Worm (Caenorhabditis elegans) whole organism, early embryonic: ENCODE measurements around the gene col-184.

ENCODE experiments used
- ama-1 ChIP-seq: fragments of 150-350 bp; optimal IDR thresholded peaks from 2 replicates; lab custom pipeline; 2014
- ceh-13 ChIP-seq: fragments of 200-800 bp; sonication (Bioruptor generic); optimal IDR thresholded peaks from 2 replicates; lab custom pipeline; 2018; ENCODE audit warnings: mild to moderate bottlenecking, missing genetic modification characterization, missing compliant biosample characterization
- ceh-36 ChIP-seq: sonication (generic microtip); optimal IDR thresholded peaks from 2 replicates; lab custom pipeline; 2016; ENCODE audit warnings: missing genetic modification characterization, inconsistent platforms, missing compliant biosample characterization
- hmg-4 ChIP-seq: fragments of 200-800 bp; sonication (Bioruptor generic); optimal IDR thresholded peaks from 2 replicates; lab custom pipeline; 2018; ENCODE audit warnings: mild to moderate bottlenecking, missing genetic modification characterization, missing compliant biosample characterization

- TF ChIP-seq ama-1 (lab: Kevin White, UChicago) (no peak), ceh-36 (tag; lab: Kevin White, UChicago) (no peak), ceh-13 (GFP tag; lab: Kevin White, UChicago) (no peak), hmg-4 (GFP tag; lab: Kevin White, UChicago) (no peak)
Observed at ce11 chrX:13484813-13485212, 15.6 kb downstream of the col-184 start, which contains the start of gene srd-51.
